Worm (Caenorhabditis elegans) whole organism, early embryonic: ENCODE results near the gene mvk-1.

ENCODE experiments used
- F13C5.2 ChIP-seq: sonication (generic microtip); optimal IDR thresholded peaks from 2 replicates; lab custom pipeline; 2017; ENCODE audit warnings: mild to moderate bottlenecking, missing genetic modification characterization, inconsistent platforms, missing compliant biosample characterization
- aly-1 ChIP-seq: sonication (generic microtip); optimal IDR thresholded peaks from 2 replicates; lab custom pipeline; 2016; ENCODE audit warnings: missing genetic modification characterization, missing compliant biosample characterization
- ama-1 ChIP-seq: fragments of 150-350 bp; optimal IDR thresholded peaks from 2 replicates; lab custom pipeline; 2014
- ceh-13 ChIP-seq: fragments of 200-800 bp; sonication (Bioruptor generic); optimal IDR thresholded peaks from 2 replicates; lab custom pipeline; 2018; ENCODE audit warnings: mild to moderate bottlenecking, missing genetic modification characterization, missing compliant biosample characterization
- ceh-36 ChIP-seq: sonication (generic microtip); optimal IDR thresholded peaks from 2 replicates; lab custom pipeline; 2016; ENCODE audit warnings: missing genetic modification characterization, inconsistent platforms, missing compliant biosample characterization
- flt-1 ChIP-seq: fragments of 200-800 bp; sonication (Bioruptor generic); IDR thresholded peaks from 2 replicates; pipeline ENCODE4 v1.3.6; 2022; ENCODE audit warnings: missing genetic modification characterization, missing compliant biosample characterization
- hmbx-1 ChIP-seq: sonication (generic microtip); optimal IDR thresholded peaks from 2 replicates; lab custom pipeline; 2016; ENCODE audit warnings: mild to moderate bottlenecking, missing genetic modification characterization, missing compliant biosample characterization
- hmg-4 ChIP-seq: fragments of 200-800 bp; sonication (Bioruptor generic); optimal IDR thresholded peaks from 2 replicates; lab custom pipeline; 2018; ENCODE audit warnings: mild to moderate bottlenecking, missing genetic modification characterization, missing compliant biosample characterization
- hnd-1 ChIP-seq: sonication (generic microtip); optimal IDR thresholded peaks from 2 replicates; lab custom pipeline; 2016; ENCODE audit warnings: missing genetic modification characterization, missing compliant biosample characterization
- pes-1 ChIP-seq: fragments of 200-800 bp; sonication (Bioruptor generic); IDR thresholded peaks from 2 replicates; pipeline ENCODE4 v1.3.6; 2022; ENCODE audit warnings: missing genetic modification reagents, missing genetic modification characterization, missing compliant biosample characterization
- scrt-1 ChIP-seq: fragments of 200-800 bp; sonication (Bioruptor generic); IDR thresholded peaks from 2 replicates; pipeline ENCODE4 v1.3.6; 2022; ENCODE audit warnings: missing genetic modification characterization, missing compliant biosample characterization
- tbx-37 ChIP-seq: fragments of 200-800 bp; sonication (Bioruptor generic); conservative IDR thresholded peaks from 2 replicates; pipeline ENCODE4 v1.3.6; 2022; ENCODE audit warnings: missing genetic modification reagents, missing genetic modification characterization, missing compliant biosample characterization
- tra-4 ChIP-seq: sonication (generic microtip); optimal IDR thresholded peaks from 2 replicates; lab custom pipeline; 2017; ENCODE audit warnings: missing genetic modification characterization, missing compliant biosample characterization

DNA sequence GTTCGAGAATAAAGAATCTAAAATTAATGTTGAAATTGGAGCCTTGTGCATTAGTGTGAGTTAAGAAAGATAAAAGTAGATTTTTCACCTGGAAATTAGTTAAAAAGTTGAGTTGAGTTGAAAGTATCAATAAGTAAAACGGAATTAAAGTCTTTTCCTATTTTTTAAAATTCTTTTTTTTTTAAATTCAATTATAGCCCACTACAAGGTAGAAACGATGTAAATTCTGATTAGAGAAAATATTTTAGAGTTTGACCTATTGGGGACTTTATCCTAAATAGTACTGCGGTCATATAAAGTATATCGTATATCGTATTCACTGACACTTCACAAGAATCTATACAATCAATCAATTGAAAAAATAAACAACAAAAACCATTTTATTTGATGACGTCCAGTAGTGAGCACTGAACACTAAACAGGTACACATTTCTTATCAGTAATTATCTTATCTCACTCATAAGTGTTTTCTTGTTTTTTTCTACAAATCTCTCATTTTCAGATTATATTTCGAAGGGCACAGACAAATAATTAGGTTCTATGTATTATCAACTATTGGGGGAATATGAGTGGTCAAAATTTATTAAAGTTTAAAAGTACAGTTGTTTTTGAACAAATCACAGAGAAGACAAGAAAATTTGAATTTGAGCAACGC, 48.2 kb downstream of the mvk-1 start, which contains the start of gene wht-1:
- TF ChIP-seq F13C5.2 (tag; lab: Kevin White, UChicago) = no peak
- TF ChIP-seq tbx-37 (GFP tag; lab: Robert Waterston, UW) = no peak
- TF ChIP-seq flt-1 = no peak
- TF ChIP-seq pes-1 (GFP tag; lab: Robert Waterston, UW) = no peak
- no peak for TF ChIP-seq ama-1
- no peak for TF ChIP-seq tra-4 (tag; lab: Kevin White, UChicago)
- TF ChIP-seq ceh-36 = no peak
- no peak for TF ChIP-seq hmbx-1
- TF ChIP-seq aly-1 = no peak
- no peak for TF ChIP-seq ceh-13 (GFP tag; lab: Kevin White, UChicago)
- no peak for TF ChIP-seq hmg-4 (GFP tag; lab: Kevin White, UChicago)
- TF ChIP-seq hnd-1 (tag; lab: Kevin White, UChicago) = no peak
- no peak for TF ChIP-seq scrt-1
